Worm (Caenorhabditis elegans): ENCODE results near the gene htas-1.

Gene htas-1

ce11 chrIV:9717844-9718243, 34.5 kb upstream of the htas-1 start:
- TF ChIP-seq nhr-129 (tag; optimal IDR thresholded peaks at IDR 0.05) (peak; percentile 98), elt-1 (tag; optimal IDR thresholded peaks at IDR 0.05) (no peak), sma-9 (GFP tag; optimal IDR thresholded peaks at IDR 0.05) (peak; percentile 6), sma-9 (tag; optimal IDR thresholded peaks at IDR 0.05) (no peak), peb-1 (tag; optimal IDR thresholded peaks at IDR 0.05) (no peak)

ce11 chrIV:9716490-9716889, 33.2 kb upstream of the htas-1 start:
- TF ChIP-seq zag-1 (tag; optimal IDR thresholded peaks at IDR 0.05) (no peak), nhr-10 (tag; optimal IDR thresholded peaks at IDR 0.05) (no peak), ztf-1 (GFP tag; conservative IDR thresholded peaks at IDR 0.05) (no peak), nhr-12 (tag; optimal IDR thresholded peaks at IDR 0.05) (no peak), crh-2 (tag; optimal IDR thresholded peaks at IDR 0.05) (peak; percentile 69), ceh-82 (tag; optimal IDR thresholded peaks at IDR 0.05) (no peak), fos-1 (tag; optimal IDR thresholded peaks at IDR 0.05) (peak; percentile 92), elt-1 (tag; optimal IDR thresholded peaks at IDR 0.05) (no peak), lin-39 (tag; optimal IDR thresholded peaks at IDR 0.05) (no peak), unc-62 (GFP tag; optimal IDR thresholded peaks at IDR 0.05) (no peak), nhr-6 (tag; optimal IDR thresholded peaks at IDR 0.05) (no peak), mab-5 (tag; optimal IDR thresholded peaks at IDR 0.05) (no peak), nhr-237 (tag; optimal IDR thresholded peaks at IDR 0.05) (no peak), dmd-4 (tag; optimal IDR thresholded peaks at IDR 0.05) (no peak), nhr-11 (tag; optimal IDR thresholded peaks at IDR 0.05) (no peak), sma-3 (GFP tag; optimal IDR thresholded peaks at IDR 0.05) (peak; percentile 24), unc-55 (GFP tag; optimal IDR thresholded peaks at IDR 0.05) (no peak), ZK546.5 (tag; optimal IDR thresholded peaks at IDR 0.05) (no peak), nhr-21 (tag; optimal IDR thresholded peaks at IDR 0.05) (peak; percentile 21), nhr-23 (tag; optimal IDR thresholded peaks at IDR 0.05) (no peak), sma-9 (GFP tag; optimal IDR thresholded peaks at IDR 0.05) (no peak), sma-9 (tag; optimal IDR thresholded peaks at IDR 0.05) (no peak), ceh-16 (tag; optimal IDR thresholded peaks at IDR 0.05) (no peak), unc-39 (tag; optimal IDR thresholded peaks at IDR 0.05) (no peak), ztf-4 (tag; optimal IDR thresholded peaks at IDR 0.05) (no peak), R02D3.7 (tag; optimal IDR thresholded peaks at IDR 0.05) (no peak), nhr-25 (tag; optimal IDR thresholded peaks at IDR 0.05) (peak; percentile 63), lsy-2 (tag; optimal IDR thresholded peaks at IDR 0.05) (peak in 1 of 2 experiments; percentile 15), ama-1 (optimal IDR thresholded peaks at IDR 0.05) (no peak), peb-1 (tag; optimal IDR thresholded peaks at IDR 0.05) (no peak), snpc-4 (tag; optimal IDR thresholded peaks at IDR 0.05) (peak; percentile 7), nhr-129 (tag; optimal IDR thresholded peaks at IDR 0.05) (peak; percentile 31), alr-1 (tag; optimal IDR thresholded peaks at IDR 0.05) (no peak), aly-2 (tag; optimal IDR thresholded peaks at IDR 0.05) (no peak), C34F6.9 (tag; optimal IDR thresholded peaks at IDR 0.05) (peak; percentile 16), Y55F3AM.14 (GFP tag; optimal IDR thresholded peaks at IDR 0.05) (no peak), egl-27 (tag; optimal IDR thresholded peaks at IDR 0.05) (no peak), skn-1 (tag; optimal IDR thresholded peaks at IDR 0.05) (peak; percentile 40), gmeb-1 (tag; optimal IDR thresholded peaks at IDR 0.05) (no peak), nhr-77 (tag; optimal IDR thresholded peaks at IDR 0.05) (no peak), blmp-1 (tag; optimal IDR thresholded peaks at IDR 0.05; ENCODE audit: insufficient read depth) (peak; percentile 93)

ce11 chrIV:9714264-9714663, 30.9 kb upstream of the htas-1 start:
- no peak for TF ChIP-seq nhr-6 (tag; optimal IDR thresholded peaks at IDR 0.05)

- TF ChIP-seq nhr-6 (tag; optimal IDR thresholded peaks at IDR 0.05) (no peak), Y55F3AM.14 (GFP tag; optimal IDR thresholded peaks at IDR 0.05) (no peak), nhr-12 (tag; optimal IDR thresholded peaks at IDR 0.05) (no peak), dmd-4 (tag; optimal IDR thresholded peaks at IDR 0.05) (no peak), zag-1 (tag; optimal IDR thresholded peaks at IDR 0.05) (no peak), nhr-21 (tag; optimal IDR thresholded peaks at IDR 0.05) (no peak), ama-1 (optimal IDR thresholded peaks at IDR 0.05) (no peak), nhr-11 (tag; optimal IDR thresholded peaks at IDR 0.05) (no peak), snpc-4 (tag; optimal IDR thresholded peaks at IDR 0.05) (no peak), nhr-10 (tag; optimal IDR thresholded peaks at IDR 0.05) (no peak), unc-55 (GFP tag; optimal IDR thresholded peaks at IDR 0.05) (no peak), mdl-1 (tag; optimal IDR thresholded peaks at IDR 0.05) (no peak), aly-2 (tag; optimal IDR thresholded peaks at IDR 0.05) (no peak)
Measured at ce11 chrIV:9712782-9713181, 29.4 kb upstream of the htas-1 start, which contains the start of gene K01H12.4. Gene K01H12.4, plus strand, starts transcription at chrIV:9713082.
